Fruit fly (Drosophila melanogaster) whole organism, embryonic: ENCODE data around the gene mib1.
A peak's percentile ranks its signal among the peaks of the same experiment; 100 is the strongest.

ENCODE experiments used
- Adf1 ChIP-seq: fragments of 200-800 bp; sonication (Bioruptor generic); IDR thresholded peaks from 2 replicates; pipeline ENCODE4 v1.3.6; 2022; ENCODE audit warnings: missing biosample characterization, missing genetic modification characterization
- Atf6 ChIP-seq: fragments of 200-800 bp; sonication (Bioruptor generic); IDR thresholded peaks from 2 replicates; pipeline ENCODE4 v1.3.6; 2022; ENCODE audit warnings: missing biosample characterization, missing genetic modification characterization
- CG10267 ChIP-seq: fragments of 200-800 bp; sonication (Bioruptor generic); optimal IDR thresholded peaks from 2 replicates; lab custom pipeline; 2018; ENCODE audit warnings: missing biosample characterization, mild to moderate bottlenecking, missing genetic modification characterization, moderate library complexity
- CG10321 ChIP-seq: fragments of 200-800 bp; sonication (Bioruptor generic); IDR thresholded peaks from 2 replicates; pipeline ENCODE4 v1.3.6; 2022; ENCODE audit warnings: missing biosample characterization, missing genetic modification characterization
- CG12104 ChIP-seq: fragments of 200-800 bp; sonication (Bioruptor generic); optimal IDR thresholded peaks from 3 replicates; lab custom pipeline; 2016; ENCODE audit warnings: missing biosample characterization, missing genetic modification characterization
- CG12391 ChIP-seq: fragments of 200-800 bp; sonication (Bioruptor generic); optimal IDR thresholded peaks from 3 replicates; lab custom pipeline; 2018; ENCODE audit warnings: missing biosample characterization, mild to moderate bottlenecking, missing genetic modification characterization, moderate library complexity
- CG12769 ChIP-seq: fragments of 200-800 bp; sonication (Bioruptor generic); optimal IDR thresholded peaks from 2 replicates; lab custom pipeline; 2019; ENCODE audit warnings: missing biosample characterization, mild to moderate bottlenecking, missing genetic modification characterization, moderate library complexity
- CG13296 ChIP-seq: fragments of 200-800 bp; sonication (Bioruptor generic); optimal IDR thresholded peaks from 3 replicates; lab custom pipeline; 2018; ENCODE audit warnings: missing biosample characterization, mild to moderate bottlenecking, missing genetic modification characterization
- CG15479 ChIP-seq: fragments of 200-800 bp; sonication (Bioruptor generic); optimal IDR thresholded peaks from 3 replicates; lab custom pipeline; 2019; ENCODE audit warnings: missing biosample characterization, mild to moderate bottlenecking, missing genetic modification characterization, moderate library complexity
- CG15601 ChIP-seq: fragments of 200-800 bp; sonication (Bioruptor generic); optimal IDR thresholded peaks from 3 replicates; lab custom pipeline; 2019; ENCODE audit warnings: missing biosample characterization, mild to moderate bottlenecking, missing genetic modification characterization, moderate library complexity
- CG1603 ChIP-seq: fragments of 200-800 bp; sonication (Bioruptor generic); optimal IDR thresholded peaks from 2 replicates; lab custom pipeline; 2019; ENCODE audit warnings: missing biosample characterization, mild to moderate bottlenecking, missing genetic modification characterization, moderate library complexity
- CG31441 ChIP-seq: fragments of 200-800 bp; sonication (Bioruptor generic); IDR thresholded peaks from 2 replicates; pipeline ENCODE4 v1.3.6; 2022; ENCODE audit warnings: missing biosample characterization, missing genetic modification characterization
- CG32767 ChIP-seq: fragments of 200-800 bp; sonication (Bioruptor generic); IDR thresholded peaks from 2 replicates; pipeline ENCODE4 v1.3.6; 2022; ENCODE audit warnings: missing biosample characterization, missing genetic modification characterization
- CG34376 ChIP-seq: fragments of 200-800 bp; sonication (Bioruptor generic); optimal IDR thresholded peaks from 2 replicates; lab custom pipeline; 2018; ENCODE audit warnings: missing biosample characterization, mild to moderate bottlenecking, missing genetic modification characterization
- CG34422 ChIP-seq: fragments of 200-800 bp; sonication (Bioruptor generic); IDR thresholded peaks from 3 replicates; pipeline ENCODE4 v1.3.6; 2022; ENCODE audit warnings: missing biosample characterization, missing genetic modification characterization
- CG5180 ChIP-seq: fragments of 200-800 bp; sonication (Bioruptor generic); optimal IDR thresholded peaks from 3 replicates; lab custom pipeline; 2017; ENCODE audit warnings: missing biosample characterization, missing genetic modification characterization, mild to moderate bottlenecking, moderate library complexity, missing genetic modification reagents
- CG6272 ChIP-seq: fragments of 200-800 bp; sonication (Bioruptor generic); IDR thresholded peaks from 2 replicates; pipeline ENCODE4 v1.3.6; 2022; ENCODE audit warnings: missing biosample characterization, missing genetic modification characterization
- CG6791 ChIP-seq: fragments of 200-800 bp; sonication (Bioruptor generic); IDR thresholded peaks from 3 replicates; pipeline ENCODE4 v1.3.6; 2022; ENCODE audit warnings: missing biosample characterization, missing genetic modification characterization; ENCODE audit not compliant: partially characterized antibody
- CG7556 ChIP-seq: fragments of 200-800 bp; sonication (Bioruptor generic); optimal IDR thresholded peaks from 2 replicates; lab custom pipeline; 2017; ENCODE audit warnings: missing biosample characterization, mild to moderate bottlenecking, missing genetic modification characterization
- CG7987 ChIP-seq: fragments of 200-800 bp; sonication (Bioruptor generic); optimal IDR thresholded peaks from 2 replicates; lab custom pipeline; 2018; ENCODE audit warnings: missing biosample characterization, mild to moderate bottlenecking, missing genetic modification characterization, moderate library complexity
- CG8281 ChIP-seq: fragments of 200-800 bp; sonication (Bioruptor generic); optimal IDR thresholded peaks from 2 replicates; lab custom pipeline; 2018; ENCODE audit warnings: missing biosample characterization, mild to moderate bottlenecking, missing genetic modification characterization, moderate library complexity
- CG8944 ChIP-seq: fragments of 200-800 bp; sonication (Bioruptor generic); optimal IDR thresholded peaks from 3 replicates; lab custom pipeline; 2016; ENCODE audit warnings: missing biosample characterization, missing genetic modification characterization
- CG9437 ChIP-seq: fragments of 200-800 bp; sonication (Bioruptor generic); optimal IDR thresholded peaks from 2 replicates; lab custom pipeline; 2018; ENCODE audit warnings: missing biosample characterization, mild to moderate bottlenecking, missing genetic modification characterization
- D ChIP-seq, 2 experiments: fragments of 200-800 bp in 1 of 2; fragments of >200 bp in 1 of 2; sonication (Bioruptor generic) in 1 of 2; optimal IDR thresholded peaks; 2 replicates in 1 of 2; 3 replicates in 1 of 2; lab custom pipeline; 2017; ENCODE audit warnings: mild to moderate bottlenecking in 1 of 2, missing biosample characterization in 1 of 2, missing genetic modification characterization in 1 of 2, missing genetic modification reagents in 1 of 2
- Doc3 ChIP-seq: fragments of 200-800 bp; sonication (Bioruptor generic); IDR thresholded peaks from 3 replicates; pipeline ENCODE4 v1.3.6; 2022; ENCODE audit warnings: missing biosample characterization, missing genetic modification characterization; ENCODE audit not compliant: partially characterized antibody
- ERR ChIP-seq: fragments of 200-800 bp; sonication (Bioruptor generic); optimal IDR thresholded peaks from 2 replicates; lab custom pipeline; 2016; ENCODE audit warnings: missing biosample characterization, missing genetic modification characterization
- Hr3 ChIP-seq: fragments of 200-800 bp; sonication (Bioruptor generic); optimal IDR thresholded peaks from 3 replicates; lab custom pipeline; 2016; ENCODE audit warnings: missing biosample characterization, missing genetic modification characterization
- Mrtf ChIP-seq: fragments of 200-800 bp; sonication (Bioruptor generic); IDR thresholded peaks from 3 replicates; pipeline ENCODE4 v1.3.6; 2022; ENCODE audit warnings: missing biosample characterization, missing genetic modification characterization
- Ravus ChIP-seq: fragments of 200-800 bp; sonication (Bioruptor generic); IDR thresholded peaks from 2 replicates; pipeline ENCODE4 v1.3.6; 2022; ENCODE audit warnings: missing biosample characterization, missing genetic modification characterization
- Side ChIP-seq: fragments of 200-800 bp; sonication (Bioruptor generic); optimal IDR thresholded peaks from 2 replicates; lab custom pipeline; 2016; ENCODE audit warnings: missing biosample characterization, missing genetic modification characterization
- Trl ChIP-seq, 3 experiments: fragments of >200 bp in 2 of 3; fragments of 200-800 bp in 1 of 3; sonication (Bioruptor generic) in 1 of 3; optimal IDR thresholded peaks; 2 replicates in 1 of 3; 3 replicates in 2 of 3; lab custom pipeline; 2016 to 2017; ENCODE audit warnings: missing biosample characterization in 1 of 3, missing genetic modification characterization in 1 of 3
- ara ChIP-seq: fragments of 200-800 bp; sonication (Bioruptor generic); IDR thresholded peaks from 2 replicates; pipeline ENCODE4 v1.3.6; 2022; ENCODE audit warnings: missing biosample characterization, missing genetic modification characterization
- da ChIP-seq: fragments of 200-800 bp; sonication (Bioruptor generic); optimal IDR thresholded peaks from 2 replicates; lab custom pipeline; 2016; ENCODE audit warnings: missing biosample characterization, missing genetic modification characterization
- kay ChIP-seq: fragments of 200-800 bp; sonication (Bioruptor generic); optimal IDR thresholded peaks from 2 replicates; lab custom pipeline; 2016; ENCODE audit warnings: missing biosample characterization, missing genetic modification characterization
- pb ChIP-seq: fragments of 200-800 bp; sonication (Bioruptor generic); optimal IDR thresholded peaks from 3 replicates; lab custom pipeline; 2016; ENCODE audit warnings: missing biosample characterization, missing genetic modification characterization
- phol ChIP-seq: fragments of 200-800 bp; sonication (Bioruptor generic); optimal IDR thresholded peaks from 3 replicates; lab custom pipeline; 2018; ENCODE audit warnings: missing biosample characterization, mild to moderate bottlenecking, missing genetic modification characterization, moderate library complexity
- sd ChIP-seq: fragments of 200-800 bp; sonication (Bioruptor generic); optimal IDR thresholded peaks from 3 replicates; lab custom pipeline; 2018; ENCODE audit warnings: missing biosample characterization, mild to moderate bottlenecking, missing genetic modification characterization, moderate library complexity
- slbo ChIP-seq: fragments of 200-800 bp; sonication (Bioruptor generic); IDR thresholded peaks from 2 replicates; pipeline ENCODE4 v1.3.6; 2022; ENCODE audit warnings: missing biosample characterization, missing genetic modification characterization
- sob ChIP-seq: fragments of 200-800 bp; sonication (Bioruptor generic); IDR thresholded peaks from 2 replicates; pipeline ENCODE4 v1.3.6; 2022; ENCODE audit warnings: missing biosample characterization, missing genetic modification characterization
- sqz ChIP-seq: fragments of 200-800 bp; sonication (Bioruptor generic); optimal IDR thresholded peaks from 3 replicates; lab custom pipeline; 2018; ENCODE audit warnings: missing biosample characterization, mild to moderate bottlenecking, missing genetic modification characterization
- sr ChIP-seq: fragments of 200-800 bp; sonication (Bioruptor generic); IDR thresholded peaks from 3 replicates; pipeline ENCODE4 v1.3.6; 2022; ENCODE audit warnings: missing biosample characterization, missing genetic modification characterization
- toy ChIP-seq: fragments of 200-800 bp; sonication (Bioruptor generic); IDR thresholded peaks from 2 replicates; pipeline ENCODE4 v1.3.6; 2022; ENCODE audit warnings: missing biosample characterization, missing genetic modification characterization
- trem ChIP-seq: fragments of 200-800 bp; optimal IDR thresholded peaks from 3 replicates; lab custom pipeline; 2019; ENCODE audit warnings: missing biosample characterization, mild to moderate bottlenecking, missing genetic modification characterization, moderate library complexity
- vvl ChIP-seq: fragments of 200-800 bp; sonication (Bioruptor generic); IDR thresholded peaks from 2 replicates; pipeline ENCODE4 v1.3.6; 2022; ENCODE audit warnings: missing biosample characterization, missing genetic modification characterization

Gene mib1

dm6 chr3L:15998217-15998616 is 13.4 kb downstream of the mib1 start:
- TF ChIP-seq CG8281 (tag; lab: Kevin White, UChicago) (peak; percentile 7), sd (tag; lab: Kevin White, UChicago) (peak; percentile 84), CG12769 (tag; lab: Kevin White, UChicago) (peak; percentile 55), CG7987 (GFP tag; lab: Kevin White, UChicago) (no peak), sr (GFP tag; lab: Robert Waterston, UW) (peak; percentile 93)
- TF ChIP-seq, all 482 proteins: peak for 4

dm6 chr3L:15996019-15996418 is 15.6 kb downstream of the mib1 start:
- TF ChIP-seq sd (tag; lab: Kevin White, UChicago) = peak; percentile 96
- TF ChIP-seq sr (GFP tag; lab: Robert Waterston, UW) = peak; percentile 74; the same call in 2 of the 3 replicates
- no peak for TF ChIP-seq sqz (GFP tag; lab: Kevin White, UChicago)
- no peak for TF ChIP-seq toy (GFP tag; lab: Robert Waterston, UW)

dm6 chr3L:15988039-15988546 is 23.5 kb downstream of the mib1 start, which contains the start of gene Hip14:
Gene Hip14 (plus strand): TSS chr3L:15988236.
- TF ChIP-seq CG31441 (GFP tag; lab: Robert Waterston, UW) = peak; percentile 63
- no peak for TF ChIP-seq CG10321
- no peak for TF ChIP-seq Side
- peak in 1 of 2 experiments; percentile 51 for TF ChIP-seq Trl (optimal IDR thresholded peaks at IDR 0.05; lab: Kevin White, UChicago)
- TF ChIP-seq Trl (GFP tag; optimal IDR thresholded peaks at IDR 0.05; lab: Kevin White, UChicago) = peak; percentile 29
- TF ChIP-seq slbo (GFP tag; lab: Robert Waterston, UW) = peak; percentile 68
- TF ChIP-seq sd (tag; lab: Kevin White, UChicago) = peak; percentile 86
- peak; percentile 19 for TF ChIP-seq CG34376
- no peak for TF ChIP-seq Atf6 (GFP tag; lab: Robert Waterston, UW)
- TF ChIP-seq pb = no peak
- no peak for TF ChIP-seq kay
- TF ChIP-seq Doc3 (GFP tag; lab: Robert Waterston, UW) = peak; percentile 41; the same call in 1 of the 3 replicates
- 0 out of 2 replicates have a peak, but pooled peaks have one; percentile 13 for TF ChIP-seq CG32767 (GFP tag; lab: Robert Waterston, UW)
- TF ChIP-seq Adf1 = peak; percentile 16; the same call in 1 of the 2 replicates
- TF ChIP-seq CG7556 (GFP tag; lab: Kevin White, UChicago) = peak; percentile 23
- TF ChIP-seq CG9437 (GFP tag; lab: Kevin White, UChicago) = no peak
- TF ChIP-seq Ravus (GFP tag; lab: Robert Waterston, UW) = no peak
- peak; percentile 62 for TF ChIP-seq D (optimal IDR thresholded peaks at IDR 0.05; lab: Kevin White, UChicago)
- TF ChIP-seq D (GFP tag; optimal IDR thresholded peaks at IDR 0.05; lab: Kevin White, UChicago) = no peak
- TF ChIP-seq CG34422 (GFP tag; lab: Robert Waterston, UW) = peak; percentile 78; the same call in 2 of the 3 replicates
- TF ChIP-seq CG15601 (tag; lab: Kevin White, UChicago) = no peak
- peak; percentile 55 for TF ChIP-seq CG12104 (GFP tag; lab: Kevin White, UChicago)
- no peak for TF ChIP-seq CG5180 (GFP tag; lab: Kevin White, UChicago)
- no peak for TF ChIP-seq Mrtf (GFP tag; lab: Robert Waterston, UW)
- no peak for TF ChIP-seq CG1603 (tag; lab: Kevin White, UChicago)
- TF ChIP-seq Hr3 = peak; percentile 12
- 0 out of 3 replicates have a peak, but pooled peaks have one; percentile 46 for TF ChIP-seq CG6791
- TF ChIP-seq CG10267 (tag; lab: Kevin White, UChicago) = peak; percentile 94
- TF ChIP-seq CG8944 (GFP tag; lab: Kevin White, UChicago) = no peak
- TF ChIP-seq ara = 0 out of 2 replicates have a peak, but pooled peaks have one; percentile 20
- TF ChIP-seq phol (tag; lab: Kevin White, UChicago) = peak; percentile 37
- peak; percentile 64 for TF ChIP-seq trem (tag; lab: Kevin White, UChicago)
- peak; percentile 22 for TF ChIP-seq CG13296 (GFP tag; lab: Kevin White, UChicago)
- TF ChIP-seq da (GFP tag; lab: Kevin White, UChicago) = no peak
- peak; percentile 28; the same call in 1 of the 2 replicates for TF ChIP-seq sob
- peak; percentile 10 for TF ChIP-seq ERR (GFP tag; lab: Kevin White, UChicago)
- TF ChIP-seq CG6272 (GFP tag; lab: Robert Waterston, UW) = 0 out of 2 replicates have a peak, but pooled peaks have one; percentile 4
- TF ChIP-seq CG12391 = peak; percentile 52
- TF ChIP-seq CG15479 (GFP tag; lab: Kevin White, UChicago) = peak; percentile 56
- TF ChIP-seq vvl (GFP tag; lab: Robert Waterston, UW) = peak; percentile 39
